Worm (Caenorhabditis elegans): ENCODE data around the gene C09G12.17.

DNA sequence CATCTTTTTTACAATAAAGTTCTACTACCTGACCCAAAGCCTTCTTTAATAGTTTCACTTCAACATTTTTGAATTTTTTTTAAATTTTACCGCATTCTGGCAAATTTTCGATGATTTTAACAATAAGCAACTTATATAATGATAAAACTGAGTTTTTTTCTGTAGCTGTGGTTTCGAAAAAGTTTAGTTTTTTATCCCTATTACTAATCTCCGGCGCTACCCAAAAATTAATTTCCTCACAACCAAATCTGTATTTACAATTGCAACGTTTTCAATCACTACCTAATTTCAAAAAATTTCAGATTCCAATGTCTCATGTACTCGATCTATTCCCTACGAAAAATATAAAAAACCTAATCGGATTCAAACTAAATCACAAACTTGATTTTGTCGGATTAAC, 29.1 kb downstream of the C09G12.17 start, which contains the start of gene F58E2.3:
- TF ChIP-seq blmp-1 (tag; optimal IDR thresholded peaks at IDR 0.05) (no peak), nhr-76 (tag; optimal IDR thresholded peaks at IDR 0.05) (no peak), mab-5 (tag; optimal IDR thresholded peaks at IDR 0.05) (no peak), M03D4.4 (tag; optimal IDR thresholded peaks at IDR 0.05) (no peak), tbx-8 (GFP tag; optimal IDR thresholded peaks at IDR 0.05) (no peak), sptf-1 (tag; optimal IDR thresholded peaks at IDR 0.05) (no peak), ham-2 (GFP tag; optimal IDR thresholded peaks at IDR 0.05) (no peak), elt-3 (tag; optimal IDR thresholded peaks at IDR 0.05) (no peak), nhr-28 (tag; optimal IDR thresholded peaks at IDR 0.05) (no peak), hlh-1 (tag; optimal IDR thresholded peaks at IDR 0.05) (no peak), pha-4 (tag; optimal IDR thresholded peaks at IDR 0.05) (no peak)

Data from whole organism, mixed stage, embryonic.